Fruit fly (Drosophila melanogaster): ENCODE measurements around the gene mRpS31.

DNA sequence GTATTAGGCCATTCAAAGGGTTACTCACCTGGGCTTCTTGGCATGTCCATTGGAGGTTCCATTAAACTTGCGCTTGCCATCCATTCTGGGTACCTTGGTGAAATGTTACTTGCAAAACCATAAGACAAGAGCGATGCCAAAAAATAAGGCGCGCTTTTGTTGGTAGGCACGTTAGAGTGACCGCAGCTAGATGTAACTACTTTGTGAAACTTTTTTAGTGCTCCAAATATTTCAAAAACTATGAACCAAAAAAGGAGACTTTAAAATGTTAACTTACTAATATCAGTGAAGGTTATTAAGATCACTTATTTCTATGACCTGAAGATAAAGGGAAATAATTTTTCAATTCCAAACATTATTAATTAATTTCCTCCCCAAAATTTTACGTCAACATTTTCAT is 17.4 kb upstream of the mRpS31 start, which contains the start of gene PolD1:
- TF ChIP-seq CG7045 (GFP tag; optimal IDR thresholded peaks at IDR 0.05) = no peak
- no peak for TF ChIP-seq Crg-1 (GFP tag; optimal IDR thresholded peaks at IDR 0.05)
- no peak for TF ChIP-seq cic (GFP tag; optimal IDR thresholded peaks at IDR 0.05)
- no peak for TF ChIP-seq CG7101 (tag; optimal IDR thresholded peaks at IDR 0.05)
- TF ChIP-seq CG1620 (GFP tag; optimal IDR thresholded peaks at IDR 0.05) = no peak
- TF ChIP-seq pad (GFP tag; optimal IDR thresholded peaks at IDR 0.05) = no peak
- TF ChIP-seq CG33017 (tag; optimal IDR thresholded peaks at IDR 0.05) = no peak
- TF ChIP-seq CG5204 (GFP tag; optimal IDR thresholded peaks at IDR 0.05) = no peak
- no peak for TF ChIP-seq kay (GFP tag; ENCODE audit: borderline replicate concordance)
- TF ChIP-seq ovo (GFP tag; optimal IDR thresholded peaks at IDR 0.05) = no peak
- no peak for TF ChIP-seq cnc (optimal IDR thresholded peaks at IDR 0.05)

Data from whole organism, adult.